Fruit fly (Drosophila melanogaster) S2 (cell line): ENCODE results near the gene RAF2.

ENCODE experiments used
- CG8478 ChIP-seq: fragments of >200 bp; optimal IDR thresholded peaks from 2 replicates; lab custom pipeline; 2018
- CTCF ChIP-seq, 2 experiments: fragments of >200 bp; optimal IDR thresholded peaks; 2 replicates each; lab custom pipeline; 2018

- no peak for TF ChIP-seq CTCF (optimal IDR thresholded peaks at IDR 0.05; lab: Kevin White, UChicago)
- no peak for TF ChIP-seq CG8478 (lab: Kevin White, UChicago)
Measured at dm6 chr3L:16367240-16367639, 18.9 kb upstream of the RAF2 start, which contains the start of gene Cpr72Ec.
